Worm (Caenorhabditis elegans) whole organism, L4/young adult: ENCODE measurements around the gene cwp-5.

Experiments used
- W03F9.2 ChIP-seq: fragments of 150-350 bp; optimal IDR thresholded peaks from 2 replicates; lab custom pipeline; 2014; ENCODE audit warnings: missing biosample characterization, missing genetic modification characterization
- dao-5 ChIP-seq: sonication (generic microtip); optimal IDR thresholded peaks from 2 replicates; lab custom pipeline; 2016; ENCODE audit warnings: missing genotype, missing genetic modification characterization, moderate library complexity, missing compliant biosample characterization
- him-1 ChIP-seq: sonication (generic microtip); optimal IDR thresholded peaks from 2 replicates; lab custom pipeline; 2016; ENCODE audit warnings: missing genotype, missing genetic modification reagents, missing genetic modification characterization, missing compliant biosample characterization

- TF ChIP-seq dao-5 (tag; lab: Kevin White, UChicago) (no peak), him-1 (tag; lab: Kevin White, UChicago) (no peak), W03F9.2 (tag; lab: Kevin White, UChicago) (no peak)
Measured at ce11 chrX:13225111-13225905, 35.5 kb upstream of the cwp-5 start.
